Worm (Caenorhabditis elegans) whole organism, L3 larva: ENCODE data around the gene C56A3.6.

Experiments used
- egl-27 ChIP-seq: sonication (generic microtip); optimal IDR thresholded peaks from 4 replicates; lab custom pipeline; 2017; ENCODE audit warnings: missing biosample characterization, missing genetic modification reagents, missing genetic modification characterization
- elt-1 ChIP-seq: fragments of 150-350 bp; optimal IDR thresholded peaks from 2 replicates; lab custom pipeline; 2014; ENCODE audit warnings: missing biosample characterization, missing genetic modification characterization
- lin-39 ChIP-seq: fragments of 150-350 bp; optimal IDR thresholded peaks from 2 replicates; lab custom pipeline; 2018; ENCODE audit warnings: missing biosample characterization, missing genetic modification reagents, missing genetic modification characterization
- nhr-11 ChIP-seq: fragments of 150-350 bp; optimal IDR thresholded peaks from 2 replicates; lab custom pipeline; 2014; ENCODE audit warnings: missing biosample characterization, missing genetic modification characterization
- unc-62 ChIP-seq: fragments of 150-350 bp; sonication (generic microtip); optimal IDR thresholded peaks from 4 replicates; lab custom pipeline; 2014; ENCODE audit warnings: missing biosample characterization, missing genetic modification reagents, missing genetic modification characterization
- ztf-4 ChIP-seq: fragments of 150-350 bp; optimal IDR thresholded peaks from 2 replicates; lab custom pipeline; 2014; ENCODE audit warnings: missing biosample characterization, missing genetic modification characterization

ce11 chrV:13589494-13590176 is 33.4 kb upstream of the C56A3.6 start, which contains the start of the genes F53F4.2 and F53F4.18:
- TF ChIP-seq elt-1 (tag; lab: Kevin White, UChicago) (no peak), egl-27 (no peak), lin-39 (tag; lab: Kevin White, UChicago) (no peak), unc-62 (GFP tag; lab: Kevin White, UChicago) (no peak), nhr-11 (no peak), ztf-4 (tag; lab: Kevin White, UChicago) (no peak)
